Worm (Caenorhabditis elegans) whole organism, late embryonic: ENCODE data around the gene rfl-1.

ENCODE experiments used
- ahr-1 ChIP-seq: sonication (generic microtip); optimal IDR thresholded peaks from 2 replicates; lab custom pipeline; 2016; ENCODE audit warnings: missing genetic modification characterization, missing compliant biosample characterization
- ama-1 ChIP-seq: fragments of 150-350 bp; optimal IDR thresholded peaks from 2 replicates; lab custom pipeline; 2014
- ceh-31 ChIP-seq: sonication (generic microtip); optimal IDR thresholded peaks from 2 replicates; lab custom pipeline; 2016; ENCODE audit warnings: missing genetic modification characterization, missing compliant biosample characterization
- ceh-48 ChIP-seq: sonication (generic microtip); optimal IDR thresholded peaks from 2 replicates; lab custom pipeline; 2016; ENCODE audit warnings: missing genetic modification characterization, inconsistent platforms, missing compliant biosample characterization
- elt-2 ChIP-seq: sonication (generic microtip); optimal IDR thresholded peaks from 2 replicates; lab custom pipeline; 2016; ENCODE audit warnings: missing genetic modification reagents, missing genetic modification characterization, missing compliant biosample characterization
- ets-4 ChIP-seq: sonication (generic microtip); optimal IDR thresholded peaks from 2 replicates; lab custom pipeline; 2016; ENCODE audit warnings: missing genetic modification characterization, missing compliant biosample characterization
- madf-2 ChIP-seq: sonication (generic microtip); optimal IDR thresholded peaks from 2 replicates; lab custom pipeline; 2017; ENCODE audit warnings: missing genetic modification characterization, missing compliant biosample characterization
- odd-2 ChIP-seq: sonication (generic microtip); optimal IDR thresholded peaks from 2 replicates; lab custom pipeline; 2017; ENCODE audit warnings: antibody characterized with exemption, mild to moderate bottlenecking, missing genetic modification characterization, missing compliant biosample characterization
- pag-3 ChIP-seq: sonication (generic microtip); optimal IDR thresholded peaks from 2 replicates; lab custom pipeline; 2016; ENCODE audit warnings: missing compliant biosample characterization, missing genetic modification characterization, borderline replicate concordance
- pqm-1 ChIP-seq: sonication (generic microtip); optimal IDR thresholded peaks from 2 replicates; lab custom pipeline; 2016; ENCODE audit warnings: missing genetic modification characterization, missing compliant biosample characterization
- sox-4 ChIP-seq: sonication (generic microtip); optimal IDR thresholded peaks from 2 replicates; lab custom pipeline; 2017; ENCODE audit warnings: mild to moderate bottlenecking, missing genetic modification characterization, inconsistent platforms, missing compliant biosample characterization

DNA sequence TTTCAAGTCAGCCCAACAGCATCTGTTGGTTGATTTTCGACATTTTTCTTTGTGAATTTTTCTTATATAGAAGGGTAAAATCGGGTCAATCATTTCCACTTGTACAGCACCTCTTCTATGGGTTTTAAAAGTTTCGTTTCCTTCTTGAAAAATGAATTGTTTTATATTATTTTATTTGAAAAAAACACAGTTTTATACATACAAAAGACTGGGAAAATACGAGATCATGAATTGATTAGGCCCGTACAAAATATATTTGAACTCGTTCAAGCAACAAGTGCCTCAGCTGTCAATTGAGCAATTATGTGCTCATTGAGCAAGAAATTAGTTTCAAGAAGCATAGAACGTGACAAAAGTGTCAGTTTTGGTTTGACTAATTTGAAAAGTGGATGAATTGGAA lies 18.9 kb upstream of the rfl-1 start:
- TF ChIP-seq ceh-48 (tag; lab: Kevin White, UChicago) (no peak), ama-1 (lab: Kevin White, UChicago) (no peak), ceh-31 (tag; lab: Kevin White, UChicago) (no peak), ahr-1 (no peak), ets-4 (tag; lab: Kevin White, UChicago) (no peak), elt-2 (tag; lab: Kevin White, UChicago) (no peak), sox-4 (tag; lab: Kevin White, UChicago) (no peak), pag-3 (tag; lab: Kevin White, UChicago) (no peak), madf-2 (tag; lab: Kevin White, UChicago) (no peak), pqm-1 (tag; lab: Kevin White, UChicago) (no peak), odd-2 (tag; lab: Kevin White, UChicago) (no peak)
